Worm (Caenorhabditis elegans) whole organism, late embryonic: ENCODE measurements around the gene alg-2.

Experiments used
- elt-2 ChIP-seq: sonication (generic microtip); optimal IDR thresholded peaks from 2 replicates; lab custom pipeline; 2016; ENCODE audit warnings: missing genetic modification reagents, missing genetic modification characterization, missing compliant biosample characterization
- fkh-10 ChIP-seq: fragments of 150-350 bp; optimal IDR thresholded peaks from 2 replicates; lab custom pipeline; 2014; ENCODE audit warnings: missing biosample characterization, missing genetic modification reagents, missing genetic modification characterization
- hlh-15 ChIP-seq: sonication (generic microtip); optimal IDR thresholded peaks from 2 replicates; lab custom pipeline; 2016; ENCODE audit warnings: missing genetic modification characterization, missing compliant biosample characterization
- hlh-8 ChIP-seq: sonication (generic microtip); optimal IDR thresholded peaks from 2 replicates; lab custom pipeline; 2016; ENCODE audit warnings: missing genotype, missing genetic modification characterization, missing compliant biosample characterization
- madf-2 ChIP-seq: sonication (generic microtip); optimal IDR thresholded peaks from 2 replicates; lab custom pipeline; 2017; ENCODE audit warnings: missing genetic modification characterization, missing compliant biosample characterization
- mec-3 ChIP-seq: sonication (generic microtip); optimal IDR thresholded peaks from 2 replicates; lab custom pipeline; 2016; ENCODE audit warnings: borderline replicate concordance, missing genetic modification characterization, missing compliant biosample characterization
- nfya-1 ChIP-seq: sonication (generic microtip); optimal IDR thresholded peaks from 2 replicates; lab custom pipeline; 2017; ENCODE audit warnings: missing genetic modification characterization, mild to moderate bottlenecking, missing compliant biosample characterization, antibody characterized with exemption, moderate library complexity

- TF ChIP-seq nfya-1: no peak
- no peak for TF ChIP-seq madf-2 (tag; lab: Kevin White, UChicago)
- TF ChIP-seq hlh-8: no peak
- TF ChIP-seq fkh-10 (GFP tag; lab: Kevin White, UChicago): no peak
- TF ChIP-seq elt-2 (tag; lab: Kevin White, UChicago): no peak
- TF ChIP-seq hlh-15 (tag; lab: Kevin White, UChicago): no peak
- TF ChIP-seq mec-3 (tag; lab: Kevin White, UChicago): no peak
Observed at ce11 chrII:840131-840530, 32.9 kb upstream of the alg-2 start, which contains the start of gene clc-33.
